Worm (Caenorhabditis elegans) whole organism, L2 larva: Measurements from ENCODE around the gene rbbp-5.

Experiments
- ZK546.5 ChIP-seq: sonication (generic microtip); optimal IDR thresholded peaks from 2 replicates; lab custom pipeline; 2017; ENCODE audit warnings: missing biosample characterization, missing genetic modification characterization
- ama-1 ChIP-seq: fragments of 150-350 bp; optimal IDR thresholded peaks from 2 replicates; lab custom pipeline; 2018; ENCODE audit warnings: inconsistent platforms
- ceh-16 ChIP-seq: fragments of 150-350 bp; optimal IDR thresholded peaks from 2 replicates; lab custom pipeline; 2014; ENCODE audit warnings: missing biosample characterization, missing genetic modification characterization
- crh-2 ChIP-seq: sonication (generic microtip); optimal IDR thresholded peaks from 2 replicates; lab custom pipeline; 2017; ENCODE audit warnings: missing biosample characterization, missing genetic modification characterization
- dmd-4 ChIP-seq: sonication (generic microtip); optimal IDR thresholded peaks from 2 replicates; lab custom pipeline; 2017; ENCODE audit warnings: missing biosample characterization, missing genetic modification characterization
- elt-1 ChIP-seq: fragments of 150-350 bp; optimal IDR thresholded peaks from 2 replicates; lab custom pipeline; 2014; ENCODE audit warnings: missing biosample characterization, missing genetic modification characterization
- lin-11 ChIP-seq: fragments of 150-350 bp; sonication (generic microtip); optimal IDR thresholded peaks from 2 replicates; lab custom pipeline; 2014; ENCODE audit warnings: missing biosample characterization, missing genetic modification characterization, inconsistent platforms, mixed read lengths
- nhr-237 ChIP-seq: fragments of 150-350 bp; optimal IDR thresholded peaks from 2 replicates; lab custom pipeline; 2014; ENCODE audit warnings: missing biosample characterization, missing genetic modification characterization
- nhr-6 ChIP-seq: fragments of 150-350 bp; optimal IDR thresholded peaks from 2 replicates; lab custom pipeline; 2014; ENCODE audit warnings: missing biosample characterization, missing genetic modification characterization
- nhr-77 ChIP-seq: fragments of 150-350 bp; optimal IDR thresholded peaks from 2 replicates; lab custom pipeline; 2014; ENCODE audit warnings: missing biosample characterization, missing genetic modification characterization
- peb-1 ChIP-seq: fragments of 150-350 bp; optimal IDR thresholded peaks from 2 replicates; lab custom pipeline; 2014; ENCODE audit warnings: missing biosample characterization, missing genetic modification characterization
- skn-1 ChIP-seq: sonication (generic microtip); optimal IDR thresholded peaks from 2 replicates; lab custom pipeline; 2017; ENCODE audit warnings: missing biosample characterization, missing genetic modification characterization
- unc-62 ChIP-seq: fragments of 150-350 bp; optimal IDR thresholded peaks from 2 replicates; lab custom pipeline; 2014; ENCODE audit warnings: missing biosample characterization, missing genetic modification reagents, missing genetic modification characterization
- ztf-11 ChIP-seq: sonication (generic microtip); optimal IDR thresholded peaks from 2 replicates; lab custom pipeline; 2017; ENCODE audit warnings: missing biosample characterization, missing genetic modification characterization

ce11 chrII:6122641-6123424 is 25.2 kb downstream of the rbbp-5 start:
- no peak for TF ChIP-seq ceh-16 (tag; lab: Kevin White, UChicago)
- TF ChIP-seq peb-1 (tag; lab: Kevin White, UChicago): no peak
- no peak for TF ChIP-seq elt-1
- TF ChIP-seq skn-1 (tag; lab: Kevin White, UChicago): no peak
- no peak for TF ChIP-seq dmd-4 (tag; lab: Kevin White, UChicago)
- TF ChIP-seq nhr-237 (tag; lab: Kevin White, UChicago): no peak
- no peak for TF ChIP-seq lin-11 (tag; lab: Kevin White, UChicago)
- no peak for TF ChIP-seq ama-1
- TF ChIP-seq crh-2 (tag; lab: Kevin White, UChicago): no peak
- no peak for TF ChIP-seq unc-62 (GFP tag; lab: Kevin White, UChicago)
- TF ChIP-seq ZK546.5 (tag; lab: Kevin White, UChicago): no peak
- TF ChIP-seq nhr-77 (tag; lab: Kevin White, UChicago): no peak
- TF ChIP-seq ztf-11 (tag; lab: Kevin White, UChicago): no peak
- no peak for TF ChIP-seq nhr-6 (tag; lab: Kevin White, UChicago)
